Fruit fly (Drosophila melanogaster) whole organism, larva: Measurements from ENCODE around the gene wus.

Experiments
- noc ChIP-seq: fragments of 200-800 bp; sonication (Bioruptor generic); optimal IDR thresholded peaks from 3 replicates; lab custom pipeline; 2019; ENCODE audit warnings: missing biosample characterization, mild to moderate bottlenecking, missing genetic modification characterization, moderate library complexity

wus gene

dm6 chrX:16930465-16931286 is 10.0 kb downstream of the wus start:
- TF ChIP-seq noc (tag; lab: Kevin White, UChicago), result peak; percentile 36

- no peak for TF ChIP-seq noc (tag; lab: Kevin White, UChicago)
Observed at dm6 chrX:16926726-16927125, 13.9 kb downstream of the wus start.

- TF ChIP-seq noc (tag; lab: Kevin White, UChicago), result peak; percentile 61
Observed at dm6 chrX:16924069-16924721, 16.5 kb downstream of the wus start.

dm6 chrX:16923503-16923902 is 17.2 kb downstream of the wus start:
- no peak for TF ChIP-seq noc (tag; lab: Kevin White, UChicago)

- TF ChIP-seq noc (tag; lab: Kevin White, UChicago), result no peak
Observed at dm6 chrX:16922626-16923025, 18.0 kb downstream of the wus start.

dm6 chrX:16920682-16921286 is 19.9 kb downstream of the wus start:
- peak; percentile 77 for TF ChIP-seq noc (tag; lab: Kevin White, UChicago)

- TF ChIP-seq noc (tag; lab: Kevin White, UChicago), result peak; percentile 68
Observed at dm6 chrX:16918767-16919336, 21.8 kb downstream of the wus start.

dm6 chrX:16917462-16917861 is 23.2 kb downstream of the wus start:
- TF ChIP-seq noc (tag; lab: Kevin White, UChicago), result no peak

dm6 chrX:16912965-16913755 is 27.5 kb downstream of the wus start, which contains the start of gene CG4928:
Gene CG4928, plus strand, starts transcription at chrX:16913180.
- TF ChIP-seq noc (tag; lab: Kevin White, UChicago), result no peak

dm6 chrX:16911962-16912361 is 28.7 kb downstream of the wus start:
- no peak for TF ChIP-seq noc (tag; lab: Kevin White, UChicago)

- TF ChIP-seq noc (tag; lab: Kevin White, UChicago), result peak; percentile 18
Observed at dm6 chrX:16909886-16910285, 30.8 kb downstream of the wus start.

- TF ChIP-seq noc (tag; lab: Kevin White, UChicago), result no peak
Observed at dm6 chrX:16909297-16909696, 31.4 kb downstream of the wus start.

dm6 chrX:16907675-16908074 is 33.0 kb downstream of the wus start:
- no peak for TF ChIP-seq noc (tag; lab: Kevin White, UChicago)

- TF ChIP-seq noc (tag; lab: Kevin White, UChicago), result no peak
Observed at dm6 chrX:16907009-16907408, 33.7 kb downstream of the wus start.

dm6 chrX:16906065-16906464 is 34.6 kb downstream of the wus start:
- TF ChIP-seq noc (tag; lab: Kevin White, UChicago), result no peak
